Worm (Caenorhabditis elegans) whole organism, midembryonic: ENCODE measurements around the gene col-36.

ENCODE experiments used
- T22C8.4 ChIP-seq: fragments of 200-800 bp; sonication (Bioruptor generic); IDR thresholded peaks from 2 replicates; pipeline ENCODE4 v1.3.6; 2022; ENCODE audit warnings: missing genetic modification characterization, missing compliant biosample characterization
- cog-1 ChIP-seq: sonication (generic microtip); optimal IDR thresholded peaks from 2 replicates; lab custom pipeline; 2016; ENCODE audit warnings: missing genetic modification characterization, missing compliant biosample characterization
- flt-1 ChIP-seq: fragments of 200-800 bp; sonication (Bioruptor generic); IDR thresholded peaks from 2 replicates; pipeline ENCODE4 v1.3.6; 2022; ENCODE audit warnings: missing genetic modification characterization, missing compliant biosample characterization
- ref-1 ChIP-seq: fragments of 200-800 bp; sonication (Bioruptor generic); conservative IDR thresholded peaks from 2 replicates; pipeline ENCODE4 v1.3.6; 2022; ENCODE audit warnings: missing genetic modification reagents, missing genetic modification characterization, missing compliant biosample characterization

- TF ChIP-seq T22C8.4 (GFP tag; lab: Robert Waterston, UW) (no peak), ref-1 (GFP tag; lab: Robert Waterston, UW) (no peak), flt-1 (GFP tag; lab: Robert Waterston, UW) (no peak), cog-1 (tag; lab: Kevin White, UChicago) (no peak)
These were observed 7.5 kb upstream of the col-36 start for ce11 chrII:7176108-7176507.
